Worm (Caenorhabditis elegans) whole organism, L1 larva: ENCODE measurements around the gene ugt-24.

Experiments
- aha-1 ChIP-seq: fragments of 150-350 bp; optimal IDR thresholded peaks from 2 replicates; lab custom pipeline; 2014; ENCODE audit warnings: missing biosample characterization, missing genetic modification characterization
- aly-2 ChIP-seq: fragments of 150-350 bp; optimal IDR thresholded peaks from 2 replicates; lab custom pipeline; 2014; ENCODE audit warnings: missing biosample characterization, missing genetic modification characterization
- efl-1 ChIP-seq, 4 experiments: fragments of 150-350 bp; optimal IDR thresholded peaks in 3 of 4; peaks in 1 of 4; 1 replicate in 1 of 4; 2 replicates in 3 of 4; lab custom pipeline; 2014; ENCODE audit warnings: missing biosample characterization in 2 of 4, missing genetic modification characterization in 2 of 4, missing genetic modification reagents in 2 of 4
- mab-9 ChIP-seq: fragments of 200-800 bp; sonication (Bioruptor generic); IDR thresholded peaks from 2 replicates; pipeline ENCODE4 v1.3.6; 2022; ENCODE audit warnings: missing genetic modification reagents, missing genetic modification characterization, missing compliant biosample characterization
- mep-1 ChIP-seq: fragments of 150-350 bp; optimal IDR thresholded peaks from 2 replicates; lab custom pipeline; 2014; ENCODE audit warnings: missing biosample characterization, missing genetic modification characterization
- nhr-12 ChIP-seq: sonication (generic microtip); optimal IDR thresholded peaks from 2 replicates; lab custom pipeline; 2017; ENCODE audit warnings: missing biosample characterization, missing genetic modification characterization
- nhr-19 ChIP-seq: fragments of 200-800 bp; sonication (Bioruptor generic); conservative IDR thresholded peaks from 2 replicates; pipeline ENCODE4 v1.3.6; 2022; ENCODE audit warnings: missing genetic modification characterization, missing compliant biosample characterization
- nhr-20 ChIP-seq: sonication (generic microtip); optimal IDR thresholded peaks from 2 replicates; lab custom pipeline; 2016; ENCODE audit warnings: mild to moderate bottlenecking, missing genetic modification characterization, missing compliant biosample characterization
- nhr-77 ChIP-seq: fragments of 150-350 bp; optimal IDR thresholded peaks from 2 replicates; lab custom pipeline; 2014; ENCODE audit warnings: missing biosample characterization, missing genetic modification characterization
- unc-62 ChIP-seq: fragments of 150-350 bp; optimal IDR thresholded peaks from 2 replicates; lab custom pipeline; 2014; ENCODE audit warnings: missing biosample characterization, missing genetic modification reagents, missing genetic modification characterization
- ztf-4 ChIP-seq: fragments of 150-350 bp; optimal IDR thresholded peaks from 2 replicates; lab custom pipeline; 2014; ENCODE audit warnings: missing biosample characterization, missing genetic modification characterization

DNA sequence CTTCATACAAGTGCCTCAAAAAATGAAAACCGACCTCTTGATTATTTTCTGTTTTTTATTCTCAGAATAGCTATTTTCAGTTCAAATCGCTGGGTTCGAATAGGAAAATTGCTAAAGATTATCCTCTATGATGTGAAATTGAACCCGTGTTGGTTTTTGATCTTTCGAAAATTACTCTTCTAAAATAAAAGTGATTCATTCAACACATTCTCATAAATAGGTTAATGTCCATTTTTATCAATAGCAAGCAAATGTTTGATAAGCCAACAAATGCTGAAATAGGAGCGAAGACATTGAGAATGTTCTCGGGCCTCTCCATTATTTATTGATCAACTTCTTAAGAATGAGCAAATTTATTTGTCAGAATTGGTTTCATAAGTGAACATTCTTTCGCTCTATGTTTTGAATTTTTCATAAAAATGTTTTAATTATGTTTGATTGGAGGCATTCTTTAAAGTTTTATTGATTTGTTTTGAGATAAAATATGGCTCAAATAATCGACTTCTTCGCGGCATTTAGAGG is 22.3 kb upstream of the ugt-24 start, which contains the start of gene F58F9.3:
- no peak for TF ChIP-seq nhr-19 (GFP tag; lab: Robert Waterston, UW)
- TF ChIP-seq nhr-12 (tag; lab: Kevin White, UChicago): no peak
- TF ChIP-seq aly-2 (tag; lab: Kevin White, UChicago): no peak
- TF ChIP-seq unc-62 (GFP tag; lab: Kevin White, UChicago): no peak
- no peak for TF ChIP-seq nhr-77
- no peak for TF ChIP-seq mab-9
- no peak for TF ChIP-seq mep-1
- no peak for TF ChIP-seq efl-1 (optimal IDR thresholded peaks at IDR 0.05; lab: Kevin White, UChicago)
- no peak for TF ChIP-seq efl-1 (GFP tag; optimal IDR thresholded peaks at IDR 0.05 in 1 of 2; lab: Kevin White, UChicago)
- TF ChIP-seq ztf-4: no peak
- TF ChIP-seq aha-1 (tag; lab: Kevin White, UChicago): no peak
- no peak for TF ChIP-seq nhr-20 (tag; lab: Kevin White, UChicago)
